2 worm cellular contexts compared by ENCODE assay signal in genomic region chrIV:16775925-16776324, ce11.
TF ChIP-seq lines count a peak whose summit lies in the region.

No protein-coding gene starts in this region.

TF ChIP-seq in whole organism, L4 larva, 104 proteins besides CTCF, POLR2A, EP300 and RAD21 (continued from another document and continues in another):
- TF ChIP-seq ceh-28 (tag; optimal IDR thresholded peaks at IDR 0.05; lab: Kevin White, UChicago) (no peak), ceh-20 (GFP tag; IDR thresholded peaks at IDR 0.05; lab: Robert Waterston, UW) (peak; percentile 37; the same call in 1 of the 2 replicates), snpc-4 (tag; optimal IDR thresholded peaks at IDR 0.05; lab: Kevin White, UChicago) (no peak), zfp-2 (tag; optimal IDR thresholded peaks at IDR 0.05; lab: Kevin White, UChicago) (peak; percentile 21), zag-1 (tag; optimal IDR thresholded peaks at IDR 0.05; lab: Kevin White, UChicago) (no peak), zfp-3 (GFP tag; conservative IDR thresholded peaks at IDR 0.05; lab: Robert Waterston, UW) (no peak), ztf-11 (tag; optimal IDR thresholded peaks at IDR 0.05; lab: Kevin White, UChicago) (no peak), lsy-2 (tag; optimal IDR thresholded peaks at IDR 0.05; lab: Kevin White, UChicago) (no peak), ces-1 (GFP tag; optimal IDR thresholded peaks at IDR 0.05; lab: Kevin White, UChicago) (no peak), daf-8 (GFP tag; IDR thresholded peaks at IDR 0.05; lab: Robert Waterston, UW) (0 out of 2 replicates have a peak, but pooled peaks have one; percentile 20), dve-1 (tag; optimal IDR thresholded peaks at IDR 0.05; lab: Kevin White, UChicago; ENCODE audit: insufficient read depth) (no peak), ceh-62 (tag; optimal IDR thresholded peaks at IDR 0.05; lab: Kevin White, UChicago) (no peak), madf-9 (GFP tag; conservative IDR thresholded peaks at IDR 0.05; lab: Robert Waterston, UW) (peak; percentile 76), zip-11 (GFP tag; IDR thresholded peaks at IDR 0.05; lab: Robert Waterston, UW) (peak; percentile 74; the same call in 1 of the 2 replicates), D1046.2 (GFP tag; IDR thresholded peaks at IDR 0.05; lab: Robert Waterston, UW) (peak; percentile 78), ceh-82 (tag; optimal IDR thresholded peaks at IDR 0.05; lab: Kevin White, UChicago) (no peak), tag-97 (GFP tag; IDR thresholded peaks at IDR 0.05; lab: Robert Waterston, UW) (no peak), Y5F2A.4 (GFP tag; optimal IDR thresholded peaks at IDR 0.05; lab: Kevin White, UChicago) (peak; percentile 44), ceh-32 (tag; optimal IDR thresholded peaks at IDR 0.05; lab: Kevin White, UChicago; ENCODE audit: poor library complexity) (no peak), arid-1 (GFP tag; conservative IDR thresholded peaks at IDR 0.05; lab: Robert Waterston, UW) (peak; percentile 72), duxl-1 (tag; optimal IDR thresholded peaks at IDR 0.05; lab: Kevin White, UChicago; ENCODE audit: poor library complexity) (peak; percentile 61), Y105C5A.15 (GFP tag; IDR thresholded peaks at IDR 0.05; lab: Robert Waterston, UW) (peak; percentile 74), zip-2 (tag; optimal IDR thresholded peaks at IDR 0.05; lab: Kevin White, UChicago) (no peak), ZK337.2 (GFP tag; IDR thresholded peaks at IDR 0.05; lab: Robert Waterston, UW) (no peak), fos-1 (tag; optimal IDR thresholded peaks at IDR 0.05; lab: Kevin White, UChicago) (no peak), madf-5 (GFP tag; IDR thresholded peaks at IDR 0.05; lab: Robert Waterston, UW) (peak in 1 of 2 experiments; percentile 87; a peak in 1 of 4 replicates), nhr-41 (GFP tag; IDR thresholded peaks at IDR 0.05; lab: Robert Waterston, UW) (no peak), rbr-2 (tag; optimal IDR thresholded peaks at IDR 0.05; lab: Kevin White, UChicago) (peak; percentile 45), aha-1 (tag; lab: Kevin White, UChicago) (no peak), saeg-2 (GFP tag; IDR thresholded peaks at IDR 0.05; lab: Robert Waterston, UW) (no peak), lin-39 (tag; optimal IDR thresholded peaks at IDR 0.05; lab: Kevin White, UChicago) (no peak), F26F4.8 (GFP tag; conservative IDR thresholded peaks at IDR 0.05; lab: Robert Waterston, UW) (peak; percentile 79; the same call in 1 of the 2 replicates), nhr-102 (tag; optimal IDR thresholded peaks at IDR 0.05; lab: Kevin White, UChicago) (peak; percentile 47), nhr-77 (tag; optimal IDR thresholded peaks at IDR 0.05; lab: Kevin White, UChicago) (peak; percentile 7), unc-62 (GFP tag; optimal IDR thresholded peaks at IDR 0.05 in 1 of 2; lab: Kevin White, UChicago) (no peak), unc-62 (tag; optimal IDR thresholded peaks at IDR 0.05; lab: Kevin White, UChicago) (no peak), daf-16 (GFP tag; optimal IDR thresholded peaks at IDR 0.05; lab: Kevin White, UChicago) (peak in 1 of 2 experiments; percentile 79), daf-16 (tag; optimal IDR thresholded peaks at IDR 0.05; lab: Kevin White, UChicago) (peak; percentile 37), ZK546.5 (tag; optimal IDR thresholded peaks at IDR 0.05; lab: Kevin White, UChicago) (no peak), T26A8.4 (GFP tag; IDR thresholded peaks at IDR 0.05; lab: Robert Waterston, UW) (peak; percentile 60; the same call in 1 of the 2 replicates), F44E2.7 (GFP tag; IDR thresholded peaks at IDR 0.05; lab: Robert Waterston, UW) (0 out of 2 replicates have a peak, but pooled peaks have one; percentile 45), egl-27 (tag; optimal IDR thresholded peaks at IDR 0.05; lab: Kevin White, UChicago) (no peak), dmd-6 (GFP tag; IDR thresholded peaks at IDR 0.05; lab: Robert Waterston, UW) (no peak), ceh-44 (GFP tag; IDR thresholded peaks at IDR 0.05; lab: Robert Waterston, UW) (peak; percentile 61; the same call in 1 of the 2 replicates), daf-19 (GFP tag; conservative IDR thresholded peaks at IDR 0.05; lab: Robert Waterston, UW) (peak; percentile 70; the same call in 1 of the 2 replicates), egl-43 (GFP tag; IDR thresholded peaks at IDR 0.05; lab: Robert Waterston, UW) (peak; percentile 91), nhr-237 (tag; optimal IDR thresholded peaks at IDR 0.05; lab: Kevin White, UChicago) (no peak), mes-2 (tag; optimal IDR thresholded peaks at IDR 0.05; lab: Kevin White, UChicago; ENCODE audit: poor library complexity, severe bottlenecking) (peak; percentile 78), lin-13 (GFP tag; optimal IDR thresholded peaks at IDR 0.05; lab: Kevin White, UChicago) (peak; percentile 28), mdl-1 (tag; optimal IDR thresholded peaks at IDR 0.05; lab: Kevin White, UChicago) (no peak), pha-4 (GFP tag; IDR thresholded peaks at IDR 0.05; lab: Robert Waterston, UW) (peak; percentile 80; the same call in 1 of the 2 replicates), pha-4 (tag; optimal IDR thresholded peaks at IDR 0.05; lab: Kevin White, UChicago) (no peak), fkh-10 (GFP tag; optimal IDR thresholded peaks at IDR 0.05; lab: Kevin White, UChicago) (no peak), pqm-1 (tag; optimal IDR thresholded peaks at IDR 0.05; lab: Kevin White, UChicago) (no peak), lin-15B (tag; optimal IDR thresholded peaks at IDR 0.05; lab: Kevin White, UChicago) (no peak), ztf-7 (tag; optimal IDR thresholded peaks at IDR 0.05; lab: Kevin White, UChicago) (no peak), hlh-30 (tag; optimal IDR thresholded peaks at IDR 0.05; lab: Kevin White, UChicago; ENCODE audit: insufficient read depth) (no peak), sdz-12 (GFP tag; optimal IDR thresholded peaks at IDR 0.05; lab: Kevin White, UChicago) (no peak), hmg-1.1 (GFP tag; IDR thresholded peaks at IDR 0.05; lab: Robert Waterston, UW) (peak; percentile 78), aly-2 (tag; optimal IDR thresholded peaks at IDR 0.05; lab: Kevin White, UChicago) (no peak), mep-1 (tag; optimal IDR thresholded peaks at IDR 0.05; lab: Kevin White, UChicago) (no peak), F49E8.2 (tag; optimal IDR thresholded peaks at IDR 0.05; lab: Kevin White, UChicago; ENCODE audit: borderline replicate concordance) (peak; percentile 51), nhr-28 (tag; optimal IDR thresholded peaks at IDR 0.05; lab: Kevin White, UChicago) (no peak), nhr-11 (tag; optimal IDR thresholded peaks at IDR 0.05; lab: Kevin White, UChicago) (no peak), nhr-48 (tag; optimal IDR thresholded peaks at IDR 0.05; lab: Kevin White, UChicago) (no peak)

TF ChIP-seq in whole organism, late embryonic, 69 proteins besides CTCF, POLR2A, EP300 and RAD21 (continued from another document):
- TF ChIP-seq sox-2 (GFP tag; IDR thresholded peaks at IDR 0.05; lab: Robert Waterston, UW) (no peak; the same call in 1 of the 2 replicates), ztf-16 (tag; optimal IDR thresholded peaks at IDR 0.05; lab: Kevin White, UChicago) (peak; percentile 41), eyg-1 (tag; optimal IDR thresholded peaks at IDR 0.05; lab: Kevin White, UChicago) (no peak), nhr-232 (tag; optimal IDR thresholded peaks at IDR 0.05; lab: Kevin White, UChicago) (peak; percentile 62), hlh-13 (GFP tag; optimal IDR thresholded peaks at IDR 0.05; lab: Kevin White, UChicago) (peak; percentile 21), pha-4 (tag; optimal IDR thresholded peaks at IDR 0.05; lab: Kevin White, UChicago) (no peak), ref-2 (tag; optimal IDR thresholded peaks at IDR 0.05; lab: Kevin White, UChicago) (peak; percentile 49), ceh-19 (GFP tag; optimal IDR thresholded peaks at IDR 0.05; lab: Kevin White, UChicago) (peak; percentile 24), C08G9.2 (tag; optimal IDR thresholded peaks at IDR 0.05; lab: Kevin White, UChicago) (peak; percentile 28), T23F11.4 (GFP tag; optimal IDR thresholded peaks at IDR 0.05; lab: Kevin White, UChicago) (peak; percentile 12), hlh-6 (tag; optimal IDR thresholded peaks at IDR 0.05; lab: Kevin White, UChicago) (no peak), hlh-8 (tag; optimal IDR thresholded peaks at IDR 0.05; lab: Kevin White, UChicago) (peak; percentile 36), fax-1 (tag; optimal IDR thresholded peaks at IDR 0.05; lab: Kevin White, UChicago) (peak; percentile 26), ceh-18 (tag; optimal IDR thresholded peaks at IDR 0.05; lab: Kevin White, UChicago) (peak; percentile 11), tbx-7 (tag; optimal IDR thresholded peaks at IDR 0.05; lab: Kevin White, UChicago) (no peak), npax-4 (tag; optimal IDR thresholded peaks at IDR 0.05; lab: Kevin White, UChicago) (peak; percentile 0), elt-4 (tag; optimal IDR thresholded peaks at IDR 0.05; lab: Kevin White, UChicago) (no peak), madf-2 (tag; optimal IDR thresholded peaks at IDR 0.05; lab: Kevin White, UChicago) (peak; percentile 10), ceh-9 (tag; optimal IDR thresholded peaks at IDR 0.05; lab: Kevin White, UChicago) (no peak), hlh-30 (tag; optimal IDR thresholded peaks at IDR 0.05; lab: Kevin White, UChicago; ENCODE audit: insufficient read depth) (no peak), unc-3 (GFP tag; conservative IDR thresholded peaks at IDR 0.05; lab: Robert Waterston, UW) (0 out of 2 replicates have a peak, but pooled peaks have one; percentile 27), unc-3 (tag; optimal IDR thresholded peaks at IDR 0.05; lab: Kevin White, UChicago) (no peak), lim-6 (tag; optimal IDR thresholded peaks at IDR 0.05; lab: Kevin White, UChicago) (no peak), zip-5 (tag; optimal IDR thresholded peaks at IDR 0.05; lab: Kevin White, UChicago) (peak; percentile 21), pax-1 (tag; optimal IDR thresholded peaks at IDR 0.05; lab: Kevin White, UChicago) (no peak), odd-2 (tag; optimal IDR thresholded peaks at IDR 0.05; lab: Kevin White, UChicago) (no peak), ceh-30 (tag; optimal IDR thresholded peaks at IDR 0.05; lab: Kevin White, UChicago) (no peak), ceh-6 (GFP tag; optimal IDR thresholded peaks at IDR 0.05; lab: Kevin White, UChicago) (peak; percentile 39), K09A11.1 (tag; optimal IDR thresholded peaks at IDR 0.05; lab: Kevin White, UChicago; ENCODE audit: insufficient read depth) (peak; percentile 18), fkh-10 (GFP tag; optimal IDR thresholded peaks at IDR 0.05; lab: Kevin White, UChicago) (no peak), hlh-15 (tag; optimal IDR thresholded peaks at IDR 0.05; lab: Kevin White, UChicago) (peak; percentile 50), F13H6.1 (tag; optimal IDR thresholded peaks at IDR 0.05; lab: Kevin White, UChicago) (peak; percentile 4), ceh-24 (tag; optimal IDR thresholded peaks at IDR 0.05; lab: Kevin White, UChicago) (no peak), Y22D7AL.16 (tag; optimal IDR thresholded peaks at IDR 0.05; lab: Kevin White, UChicago) (peak; percentile 63), pha-2 (tag; optimal IDR thresholded peaks at IDR 0.05; lab: Kevin White, UChicago) (no peak), ttx-3 (tag; optimal IDR thresholded peaks at IDR 0.05; lab: Kevin White, UChicago) (peak; percentile 53), mec-3 (tag; optimal IDR thresholded peaks at IDR 0.05; lab: Kevin White, UChicago; ENCODE audit: borderline replicate concordance) (no peak), lin-11 (tag; optimal IDR thresholded peaks at IDR 0.05; lab: Kevin White, UChicago) (peak; percentile 50), ceh-45 (GFP tag; IDR thresholded peaks at IDR 0.05; lab: Robert Waterston, UW) (0 out of 2 replicates have a peak, but pooled peaks have one; percentile 46), K02D7.2 (tag; optimal IDR thresholded peaks at IDR 0.05; lab: Kevin White, UChicago) (peak; percentile 53), unc-86 (tag; optimal IDR thresholded peaks at IDR 0.05; lab: Kevin White, UChicago) (peak; percentile 55), rnt-1 (tag; optimal IDR thresholded peaks at IDR 0.05; lab: Kevin White, UChicago) (no peak)
TF ChIP-seq in whole organism, late embryonic: peak in this region for 39.
